Worm (Caenorhabditis elegans) whole organism, midembryonic: ENCODE results near the gene ceh-1.

Experiments used
- T22C8.4 ChIP-seq: fragments of 200-800 bp; sonication (Bioruptor generic); IDR thresholded peaks from 2 replicates; pipeline ENCODE4 v1.3.6; 2022; ENCODE audit warnings: missing genetic modification characterization, missing compliant biosample characterization
- cog-1 ChIP-seq: sonication (generic microtip); optimal IDR thresholded peaks from 2 replicates; lab custom pipeline; 2016; ENCODE audit warnings: missing genetic modification characterization, missing compliant biosample characterization
- flt-1 ChIP-seq: fragments of 200-800 bp; sonication (Bioruptor generic); IDR thresholded peaks from 2 replicates; pipeline ENCODE4 v1.3.6; 2022; ENCODE audit warnings: missing genetic modification characterization, missing compliant biosample characterization
- klf-2 ChIP-seq: fragments of 200-800 bp; sonication (Bioruptor generic); conservative IDR thresholded peaks from 2 replicates; pipeline ENCODE4 v1.3.6; 2022; ENCODE audit warnings: missing genetic modification reagents, missing genetic modification characterization, missing compliant biosample characterization
- med-1 ChIP-seq: sonication (generic microtip); optimal IDR thresholded peaks from 2 replicates; lab custom pipeline; 2017; ENCODE audit warnings: missing genetic modification characterization, mild to moderate bottlenecking, missing compliant biosample characterization, antibody characterized with exemption, missing genetic modification reagents; ENCODE audit not compliant: insufficient read depth
- ref-1 ChIP-seq: fragments of 200-800 bp; sonication (Bioruptor generic); conservative IDR thresholded peaks from 2 replicates; pipeline ENCODE4 v1.3.6; 2022; ENCODE audit warnings: missing genetic modification reagents, missing genetic modification characterization, missing compliant biosample characterization
- tab-1 ChIP-seq: fragments of 200-800 bp; sonication (Bioruptor generic); IDR thresholded peaks from 2 replicates; pipeline ENCODE4 v1.3.6; 2022; ENCODE audit warnings: missing genetic modification characterization, missing compliant biosample characterization
- ztf-23 ChIP-seq: fragments of 200-800 bp; sonication (Bioruptor generic); IDR thresholded peaks from 2 replicates; pipeline ENCODE4 v1.3.6; 2022; ENCODE audit warnings: missing genetic modification reagents, missing genetic modification characterization, missing compliant biosample characterization
- ztf-29 ChIP-seq: fragments of 200-800 bp; sonication (Bioruptor generic); IDR thresholded peaks from 2 replicates; pipeline ENCODE4 v1.3.6; 2022; ENCODE audit warnings: missing genetic modification reagents, missing genetic modification characterization, missing compliant biosample characterization

The ceh-1 gene

DNA sequence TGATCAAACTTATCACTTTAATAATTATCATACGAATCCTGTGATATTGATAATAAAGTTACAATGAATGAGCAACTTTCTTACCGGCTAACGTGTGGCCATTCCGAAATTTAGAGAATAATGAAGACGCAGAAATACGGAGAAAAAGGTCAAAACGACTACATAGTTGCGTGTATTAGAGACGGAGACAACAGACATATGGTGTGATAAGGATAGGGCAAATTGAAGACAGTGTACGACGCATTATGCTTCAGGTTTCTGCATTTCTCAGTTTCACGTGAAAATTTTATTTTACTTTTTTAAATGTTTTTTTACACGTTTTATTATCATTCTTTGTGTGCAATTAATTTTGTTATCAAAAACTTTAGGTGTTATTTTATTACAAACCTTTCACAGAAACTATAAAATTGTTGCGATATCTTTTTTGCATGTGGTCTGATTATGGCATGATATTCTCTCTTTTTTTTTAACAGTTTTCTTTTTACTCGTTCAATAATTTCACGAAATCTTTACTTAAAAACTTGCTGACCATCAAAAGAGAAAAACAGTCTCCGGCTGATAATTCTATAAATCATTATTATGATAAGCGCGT is 19.3 kb upstream of the ceh-1 start, which contains the start of gene tmem-135:
TSS of gene tmem-135 (plus strand) at position 542 of the 592 bp plus-strand sequence.
- TF ChIP-seq ztf-29 (GFP tag; lab: Robert Waterston, UW) (no peak), klf-2 (GFP tag; lab: Robert Waterston, UW) (no peak), ref-1 (GFP tag; lab: Robert Waterston, UW) (no peak), cog-1 (tag; lab: Kevin White, UChicago) (no peak), ztf-23 (no peak), T22C8.4 (GFP tag; lab: Robert Waterston, UW) (no peak), tab-1 (GFP tag; lab: Robert Waterston, UW) (no peak), flt-1 (GFP tag; lab: Robert Waterston, UW) (no peak), med-1 (GFP tag; lab: Kevin White, UChicago) (no peak)

DNA sequence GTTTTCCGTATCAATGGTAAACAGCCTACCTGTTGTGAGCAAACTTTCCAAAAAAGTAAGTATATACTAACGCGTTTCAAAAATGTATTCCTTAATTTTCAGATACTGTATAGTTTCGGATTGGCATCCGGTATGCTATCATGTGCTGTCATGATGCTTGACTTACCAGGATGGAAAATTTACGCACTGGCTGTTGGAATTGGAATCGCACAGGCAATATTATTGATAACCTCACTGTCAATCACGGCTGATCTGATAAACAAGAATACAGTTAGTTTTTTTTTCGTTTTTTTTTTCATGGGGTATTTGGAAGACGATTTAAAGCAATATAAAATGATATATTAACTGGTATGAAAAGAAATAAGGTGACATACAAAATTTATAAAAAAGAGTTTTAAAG is 17.9 kb upstream of the ceh-1 start:
- no peak for TF ChIP-seq cog-1 (tag; lab: Kevin White, UChicago)
- no peak for TF ChIP-seq flt-1 (GFP tag; lab: Robert Waterston, UW)
- no peak for TF ChIP-seq ztf-23
- TF ChIP-seq ref-1 (GFP tag; lab: Robert Waterston, UW) = no peak
- TF ChIP-seq klf-2 (GFP tag; lab: Robert Waterston, UW) = no peak
- no peak for TF ChIP-seq ztf-29 (GFP tag; lab: Robert Waterston, UW)
- no peak for TF ChIP-seq tab-1 (GFP tag; lab: Robert Waterston, UW)
- TF ChIP-seq T22C8.4 (GFP tag; lab: Robert Waterston, UW) = no peak
- TF ChIP-seq med-1 (GFP tag; lab: Kevin White, UChicago) = no peak

DNA sequence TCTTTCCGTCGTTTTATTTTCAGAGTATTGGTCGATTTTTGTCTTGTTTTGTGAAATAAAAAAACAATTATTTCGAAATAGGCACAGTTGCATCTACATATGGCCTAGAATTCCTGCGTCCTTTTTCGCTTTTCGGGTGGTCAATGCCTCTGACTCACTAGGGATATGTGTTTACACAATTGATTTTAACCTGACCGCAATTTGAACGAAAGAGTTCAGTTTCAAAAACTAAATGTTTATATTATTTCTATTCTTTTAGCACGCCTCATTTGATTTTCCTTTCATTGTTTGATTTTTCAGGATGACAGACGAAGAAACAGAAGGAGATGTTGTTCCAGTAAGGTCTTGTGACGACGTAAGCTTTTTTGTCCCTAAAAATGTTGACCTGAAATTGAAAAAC is 13.8 kb upstream of the ceh-1 start, which contains the start of gene mfsd-12:
TSS of gene mfsd-12 (plus strand) at position 301 of the 400 bp plus-strand sequence.
- no peak for TF ChIP-seq cog-1 (tag; lab: Kevin White, UChicago)
- no peak for TF ChIP-seq flt-1 (GFP tag; lab: Robert Waterston, UW)
- TF ChIP-seq T22C8.4 (GFP tag; lab: Robert Waterston, UW) = no peak

DNA sequence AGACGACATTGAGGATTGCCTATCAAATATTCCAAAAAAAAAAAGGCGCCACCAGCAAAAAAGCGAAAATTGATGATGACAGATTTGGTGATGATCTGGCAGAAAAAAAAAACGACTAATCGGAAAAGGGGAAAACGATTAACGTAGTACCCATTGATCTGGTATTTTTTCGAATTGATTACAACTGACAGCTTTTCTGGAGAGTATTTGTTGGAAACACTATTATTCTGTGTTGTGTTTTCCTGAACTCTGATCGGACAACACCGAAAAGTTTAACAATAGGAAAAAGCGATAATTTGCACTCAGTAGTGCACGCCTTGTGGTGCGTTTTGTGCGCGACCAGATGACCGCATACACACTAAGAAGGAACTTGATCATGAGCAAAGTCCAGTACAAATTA is 10.7 kb upstream of the ceh-1 start:
- no peak for TF ChIP-seq flt-1 (GFP tag; lab: Robert Waterston, UW)
- TF ChIP-seq med-1 (GFP tag; lab: Kevin White, UChicago) = no peak
- no peak for TF ChIP-seq T22C8.4 (GFP tag; lab: Robert Waterston, UW)
- TF ChIP-seq cog-1 (tag; lab: Kevin White, UChicago) = no peak
- TF ChIP-seq ztf-23 = no peak
- TF ChIP-seq klf-2 (GFP tag; lab: Robert Waterston, UW) = no peak
- TF ChIP-seq ztf-29 (GFP tag; lab: Robert Waterston, UW) = no peak
- no peak for TF ChIP-seq ref-1 (GFP tag; lab: Robert Waterston, UW)
- TF ChIP-seq tab-1 (GFP tag; lab: Robert Waterston, UW) = no peak

DNA sequence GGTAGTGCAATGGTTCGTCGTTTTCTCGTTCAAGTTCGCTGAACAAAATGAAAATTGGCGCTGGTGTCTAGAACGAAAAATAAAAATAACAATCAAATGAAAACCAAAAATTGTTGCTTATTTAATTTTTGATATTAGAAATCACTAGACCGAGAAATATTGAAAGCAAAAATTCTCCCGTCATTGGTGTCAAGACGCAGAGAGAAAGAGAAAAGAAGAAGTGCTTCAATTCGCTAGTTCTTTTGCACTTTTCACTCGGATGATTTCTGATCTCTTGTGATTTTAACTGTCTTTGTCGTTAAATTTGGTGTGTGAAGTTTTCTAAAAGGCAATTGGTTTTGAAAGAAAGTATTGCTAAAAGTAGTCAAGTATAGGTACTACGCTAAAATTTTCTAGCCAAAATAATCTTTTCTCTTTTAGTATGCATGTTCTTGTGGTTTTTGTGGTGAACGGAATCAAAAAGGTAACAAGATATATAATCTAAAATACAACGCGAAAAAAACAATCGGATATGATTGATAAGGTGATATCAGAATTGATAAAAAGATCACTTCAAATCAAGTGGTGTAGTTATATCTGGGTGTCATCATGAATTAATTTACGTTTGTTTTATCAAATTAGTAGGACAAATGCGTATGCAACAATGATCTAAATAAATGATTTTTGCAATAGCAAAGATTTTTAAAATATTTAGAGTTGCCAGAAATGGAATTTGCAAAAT is 9.2 kb upstream of the ceh-1 start:
- TF ChIP-seq klf-2 (GFP tag; lab: Robert Waterston, UW) (no peak), tab-1 (GFP tag; lab: Robert Waterston, UW) (no peak), flt-1 (GFP tag; lab: Robert Waterston, UW) (no peak), ref-1 (GFP tag; lab: Robert Waterston, UW) (no peak), ztf-23 (no peak), ztf-29 (GFP tag; lab: Robert Waterston, UW) (no peak), med-1 (GFP tag; lab: Kevin White, UChicago) (no peak)

DNA sequence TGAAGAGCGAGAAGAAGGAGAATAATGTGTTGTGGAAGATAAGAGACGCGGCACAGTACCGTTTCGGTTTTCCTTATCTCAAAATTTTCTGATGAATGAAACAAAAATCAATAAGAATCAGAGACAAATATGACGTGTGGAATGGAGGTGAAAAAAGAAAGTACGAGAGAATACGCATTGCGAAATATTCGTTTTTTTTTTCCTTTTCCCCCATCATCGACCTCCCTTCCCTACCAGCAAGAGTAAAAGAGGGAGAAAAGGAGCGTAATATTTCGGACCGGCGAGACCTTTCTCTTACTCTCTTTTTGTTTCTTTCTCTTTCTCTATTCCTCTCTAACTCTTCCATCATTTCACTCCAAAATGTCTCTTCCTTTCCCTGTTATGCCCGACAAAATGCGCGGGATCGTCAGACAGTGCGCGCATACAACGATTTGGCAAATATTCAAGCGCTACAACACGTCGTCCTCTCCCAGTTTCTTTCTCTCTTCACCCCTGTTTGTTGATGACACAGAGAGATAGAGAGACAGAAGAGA is 8.4 kb upstream of the ceh-1 start:
- TF ChIP-seq flt-1 (GFP tag; lab: Robert Waterston, UW) (no peak), tab-1 (GFP tag; lab: Robert Waterston, UW) (no peak), med-1 (GFP tag; lab: Kevin White, UChicago) (no peak), ztf-23 (no peak), klf-2 (GFP tag; lab: Robert Waterston, UW) (no peak), ztf-29 (GFP tag; lab: Robert Waterston, UW) (no peak), T22C8.4 (GFP tag; lab: Robert Waterston, UW) (no peak), cog-1 (tag; lab: Kevin White, UChicago) (no peak), ref-1 (GFP tag; lab: Robert Waterston, UW) (no peak)

DNA sequence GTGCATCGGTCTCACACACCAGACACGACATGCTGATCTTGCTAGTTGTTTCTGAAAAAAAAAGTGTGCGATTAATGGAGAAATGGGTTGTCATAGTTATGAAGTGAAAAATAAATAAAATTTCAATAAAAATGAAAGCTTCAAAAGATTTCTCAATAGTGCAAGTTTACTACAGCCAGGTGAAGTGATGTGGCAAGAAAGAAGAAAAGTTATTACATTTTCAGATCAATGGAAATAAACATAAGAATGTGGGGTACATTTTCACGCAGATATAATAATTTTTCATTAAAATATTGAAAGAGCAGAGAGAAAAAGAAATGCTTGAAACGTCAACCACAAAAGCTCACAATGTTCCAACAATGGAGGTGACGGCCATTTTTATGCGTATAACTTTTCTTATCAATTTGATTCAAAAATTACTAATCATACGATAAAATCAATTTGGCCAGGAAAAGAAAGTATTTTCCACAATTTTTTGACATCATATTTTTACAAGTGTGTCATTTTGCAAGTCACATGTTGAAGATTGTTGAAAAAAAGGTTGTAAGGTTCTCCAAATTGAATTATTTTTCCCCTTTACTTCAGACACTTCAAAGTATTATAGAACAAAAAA is 6.4 kb upstream of the ceh-1 start, which contains the start of gene nhr-45:
TSS of gene nhr-45 (minus strand) at position 51 of the 613 bp plus-strand sequence.
- no peak for TF ChIP-seq flt-1 (GFP tag; lab: Robert Waterston, UW)
- no peak for TF ChIP-seq ztf-29 (GFP tag; lab: Robert Waterston, UW)
- no peak for TF ChIP-seq med-1 (GFP tag; lab: Kevin White, UChicago)
- no peak for TF ChIP-seq ref-1 (GFP tag; lab: Robert Waterston, UW)
- no peak for TF ChIP-seq tab-1 (GFP tag; lab: Robert Waterston, UW)
- TF ChIP-seq ztf-23 = no peak
- TF ChIP-seq klf-2 (GFP tag; lab: Robert Waterston, UW) = no peak
- no peak for TF ChIP-seq T22C8.4 (GFP tag; lab: Robert Waterston, UW)
- TF ChIP-seq cog-1 (tag; lab: Kevin White, UChicago) = no peak

DNA sequence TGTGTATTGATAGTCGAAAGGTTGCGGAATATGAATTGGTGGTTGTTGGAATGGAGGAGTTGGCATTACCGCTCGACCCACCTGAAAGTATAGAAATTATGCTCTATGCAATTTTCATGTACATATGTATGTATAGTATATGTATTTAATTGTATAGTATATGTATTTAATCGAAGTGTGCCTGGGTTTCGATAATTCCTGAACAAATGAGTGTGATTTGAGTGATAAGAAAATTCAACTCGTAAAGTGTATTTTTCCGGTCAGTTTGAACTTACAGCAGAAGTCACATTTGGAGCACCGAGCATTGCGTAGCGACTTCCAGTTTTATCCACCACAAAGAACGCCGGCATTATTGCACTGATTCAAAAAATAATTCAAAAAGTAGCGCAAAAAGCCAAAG is 4.7 kb upstream of the ceh-1 start:
- TF ChIP-seq T22C8.4 (GFP tag; lab: Robert Waterston, UW) (no peak), flt-1 (GFP tag; lab: Robert Waterston, UW) (no peak), klf-2 (GFP tag; lab: Robert Waterston, UW) (no peak), cog-1 (tag; lab: Kevin White, UChicago) (no peak), ref-1 (GFP tag; lab: Robert Waterston, UW) (no peak), med-1 (GFP tag; lab: Kevin White, UChicago) (no peak), ztf-29 (GFP tag; lab: Robert Waterston, UW) (no peak), ztf-23 (no peak), tab-1 (GFP tag; lab: Robert Waterston, UW) (no peak)
